Worm (Caenorhabditis elegans) whole organism, late embryonic: ENCODE measurements around the gene emb-1.

Source experiments
- K09A11.1 ChIP-seq: sonication (generic microtip); optimal IDR thresholded peaks from 2 replicates; lab custom pipeline; 2017; ENCODE audit warnings: antibody characterized with exemption, mild to moderate bottlenecking, missing genetic modification characterization, missing compliant biosample characterization; ENCODE audit not compliant: insufficient read depth
- ceh-2 ChIP-seq: sonication (generic microtip); optimal IDR thresholded peaks from 2 replicates; lab custom pipeline; 2016; ENCODE audit warnings: missing genotype, missing genetic modification characterization, missing compliant biosample characterization
- ceh-30 ChIP-seq: fragments of 150-350 bp; optimal IDR thresholded peaks from 2 replicates; lab custom pipeline; 2014; ENCODE audit warnings: missing biosample characterization, missing genetic modification characterization
- dve-1 ChIP-seq: sonication (generic microtip); optimal IDR thresholded peaks from 2 replicates; lab custom pipeline; 2017; ENCODE audit warnings: antibody characterized with exemption, mild to moderate bottlenecking, missing genetic modification characterization, missing compliant biosample characterization
- eyg-1 ChIP-seq: sonication (generic microtip); optimal IDR thresholded peaks from 2 replicates; lab custom pipeline; 2016; ENCODE audit warnings: missing genotype, missing genetic modification characterization, missing compliant biosample characterization
- hlh-15 ChIP-seq: sonication (generic microtip); optimal IDR thresholded peaks from 2 replicates; lab custom pipeline; 2016; ENCODE audit warnings: missing genetic modification characterization, missing compliant biosample characterization
- hlh-30 ChIP-seq: sonication (generic microtip); optimal IDR thresholded peaks from 2 replicates; lab custom pipeline; 2017; ENCODE audit warnings: antibody characterized with exemption, missing genetic modification characterization, missing compliant biosample characterization; ENCODE audit not compliant: insufficient read depth
- nfya-1 ChIP-seq: sonication (generic microtip); optimal IDR thresholded peaks from 2 replicates; lab custom pipeline; 2017; ENCODE audit warnings: missing genetic modification characterization, mild to moderate bottlenecking, missing compliant biosample characterization, antibody characterized with exemption, moderate library complexity
- pax-1 ChIP-seq: fragments of 150-350 bp; optimal IDR thresholded peaks from 2 replicates; lab custom pipeline; 2014; ENCODE audit warnings: missing biosample characterization, missing genetic modification characterization
- ttx-3 ChIP-seq: sonication (generic microtip); optimal IDR thresholded peaks from 2 replicates; lab custom pipeline; 2016; ENCODE audit warnings: missing genetic modification reagents, missing genetic modification characterization, missing compliant biosample characterization
- unc-86 ChIP-seq: sonication (generic microtip); optimal IDR thresholded peaks from 2 replicates; lab custom pipeline; 2016; ENCODE audit warnings: missing genetic modification characterization, missing compliant biosample characterization

ce11 chrIII:5201267-5201666 lies 28.0 kb downstream of the emb-1 start:
- TF ChIP-seq ttx-3 (tag; lab: Kevin White, UChicago) (no peak), eyg-1 (tag; lab: Kevin White, UChicago) (no peak), dve-1 (tag; lab: Kevin White, UChicago) (no peak), ceh-30 (tag; lab: Kevin White, UChicago) (no peak), pax-1 (tag; lab: Kevin White, UChicago) (no peak), nfya-1 (tag; lab: Kevin White, UChicago) (no peak), hlh-15 (tag; lab: Kevin White, UChicago) (no peak), ceh-2 (no peak), K09A11.1 (no peak), unc-86 (tag; lab: Kevin White, UChicago) (no peak), hlh-30 (no peak)
